Worm (Caenorhabditis elegans) whole organism, L2 larva: Measurements from ENCODE around the gene ZC262.2.

Experiments
- alr-1 ChIP-seq: fragments of 150-350 bp; optimal IDR thresholded peaks from 2 replicates; lab custom pipeline; 2014; ENCODE audit warnings: missing biosample characterization, missing genetic modification characterization
- aly-2 ChIP-seq: fragments of 150-350 bp; optimal IDR thresholded peaks from 2 replicates; lab custom pipeline; 2014; ENCODE audit warnings: missing biosample characterization, missing genetic modification characterization
- blmp-1 ChIP-seq: sonication (generic microtip); optimal IDR thresholded peaks from 2 replicates; lab custom pipeline; 2017; ENCODE audit warnings: missing genetic modification characterization, mild to moderate bottlenecking, missing compliant biosample characterization, antibody characterized with exemption, moderate library complexity; ENCODE audit not compliant: insufficient read depth
- ceh-16 ChIP-seq: fragments of 150-350 bp; optimal IDR thresholded peaks from 2 replicates; lab custom pipeline; 2014; ENCODE audit warnings: missing biosample characterization, missing genetic modification characterization
- crh-2 ChIP-seq: sonication (generic microtip); optimal IDR thresholded peaks from 2 replicates; lab custom pipeline; 2017; ENCODE audit warnings: missing biosample characterization, missing genetic modification characterization
- dmd-4 ChIP-seq: sonication (generic microtip); optimal IDR thresholded peaks from 2 replicates; lab custom pipeline; 2017; ENCODE audit warnings: missing biosample characterization, missing genetic modification characterization
- egl-27 ChIP-seq: sonication (generic microtip); optimal IDR thresholded peaks from 3 replicates; lab custom pipeline; 2017; ENCODE audit warnings: missing biosample characterization, missing genetic modification reagents, missing genetic modification characterization
- elt-1 ChIP-seq: fragments of 150-350 bp; optimal IDR thresholded peaks from 2 replicates; lab custom pipeline; 2014; ENCODE audit warnings: missing biosample characterization, missing genetic modification characterization
- fos-1 ChIP-seq: fragments of 150-350 bp; optimal IDR thresholded peaks from 2 replicates; lab custom pipeline; 2014; ENCODE audit warnings: missing biosample characterization, missing genetic modification characterization
- gmeb-1 ChIP-seq: fragments of 150-350 bp; optimal IDR thresholded peaks from 2 replicates; lab custom pipeline; 2014; ENCODE audit warnings: missing biosample characterization, missing genetic modification characterization
- lin-13 ChIP-seq: fragments of 150-350 bp; optimal IDR thresholded peaks from 2 replicates; lab custom pipeline; 2014; ENCODE audit warnings: missing biosample characterization, missing genetic modification reagents, missing genetic modification characterization
- lin-39 ChIP-seq: fragments of 150-350 bp; optimal IDR thresholded peaks from 2 replicates; lab custom pipeline; 2014; ENCODE audit warnings: missing biosample characterization, missing genetic modification reagents, missing genetic modification characterization
- lsy-2 ChIP-seq, 2 experiments: fragments of 150-350 bp in 1 of 2; sonication (generic microtip) in 1 of 2; optimal IDR thresholded peaks; 2 replicates each; lab custom pipeline; 2014 to 2017; ENCODE audit warnings: missing biosample characterization in 2 of 2, missing genetic modification characterization in 2 of 2
- mab-5 ChIP-seq: fragments of 150-350 bp; optimal IDR thresholded peaks from 2 replicates; lab custom pipeline; 2014; ENCODE audit warnings: missing biosample characterization, missing genetic modification characterization
- mbf-1 ChIP-seq: sonication (generic microtip); optimal IDR thresholded peaks from 2 replicates; lab custom pipeline; 2017; ENCODE audit warnings: missing biosample characterization, missing genetic modification characterization
- mdl-1 ChIP-seq, 2 experiments: fragments of 150-350 bp in 1 of 2; sonication (generic microtip) in 1 of 2; optimal IDR thresholded peaks; 2 replicates each; lab custom pipeline; 2017; ENCODE audit warnings: missing biosample characterization in 2 of 2, missing genetic modification characterization in 2 of 2
- nhr-10 ChIP-seq: sonication (generic microtip); optimal IDR thresholded peaks from 2 replicates; lab custom pipeline; 2017; ENCODE audit warnings: missing biosample characterization, missing genetic modification characterization
- nhr-11 ChIP-seq: fragments of 150-350 bp; optimal IDR thresholded peaks from 2 replicates; lab custom pipeline; 2014; ENCODE audit warnings: missing biosample characterization, missing genetic modification characterization
- nhr-12 ChIP-seq: fragments of 150-350 bp; optimal IDR thresholded peaks from 2 replicates; lab custom pipeline; 2014; ENCODE audit warnings: missing biosample characterization, missing genetic modification characterization
- nhr-129 ChIP-seq: fragments of 150-350 bp; optimal IDR thresholded peaks from 2 replicates; lab custom pipeline; 2014; ENCODE audit warnings: missing biosample characterization, missing genetic modification characterization
- nhr-21 ChIP-seq: fragments of 150-350 bp; optimal IDR thresholded peaks from 2 replicates; lab custom pipeline; 2014; ENCODE audit warnings: missing biosample characterization, missing genetic modification characterization
- nhr-23 ChIP-seq: fragments of 150-350 bp; optimal IDR thresholded peaks from 2 replicates; lab custom pipeline; 2014; ENCODE audit warnings: missing biosample characterization, missing genetic modification reagents, missing genetic modification characterization
- nhr-25 ChIP-seq: fragments of 150-350 bp; sonication (generic microtip); optimal IDR thresholded peaks from 3 replicates; lab custom pipeline; 2014; ENCODE audit warnings: missing biosample characterization, missing genetic modification characterization
- peb-1 ChIP-seq: fragments of 150-350 bp; optimal IDR thresholded peaks from 2 replicates; lab custom pipeline; 2014; ENCODE audit warnings: missing biosample characterization, missing genetic modification characterization
- sem-4 ChIP-seq: fragments of 150-350 bp; optimal IDR thresholded peaks from 2 replicates; lab custom pipeline; 2014; ENCODE audit warnings: missing biosample characterization, missing genetic modification reagents, missing genetic modification characterization
- skn-1 ChIP-seq: sonication (generic microtip); optimal IDR thresholded peaks from 2 replicates; lab custom pipeline; 2017; ENCODE audit warnings: missing biosample characterization, missing genetic modification characterization
- sma-3 ChIP-seq: sonication (generic microtip); optimal IDR thresholded peaks from 2 replicates; lab custom pipeline; 2016; ENCODE audit warnings: missing genetic modification reagents, missing genetic modification characterization, missing compliant biosample characterization
- snpc-4 ChIP-seq: fragments of 150-350 bp; optimal IDR thresholded peaks from 2 replicates; lab custom pipeline; 2014; ENCODE audit warnings: missing biosample characterization, missing genetic modification characterization
- unc-39 ChIP-seq: fragments of 150-350 bp; optimal IDR thresholded peaks from 2 replicates; lab custom pipeline; 2014; ENCODE audit warnings: missing biosample characterization, missing genetic modification characterization
- unc-55 ChIP-seq: fragments of 150-350 bp; sonication (generic microtip); optimal IDR thresholded peaks from 3 replicates; lab custom pipeline; 2014; ENCODE audit warnings: missing biosample characterization, missing genetic modification reagents, missing genetic modification characterization
- zag-1 ChIP-seq: fragments of 150-350 bp; optimal IDR thresholded peaks from 2 replicates; lab custom pipeline; 2014; ENCODE audit warnings: missing biosample characterization, missing genetic modification characterization
- ztf-1 ChIP-seq: fragments of 200-800 bp; sonication (Bioruptor generic); conservative IDR thresholded peaks from 2 replicates; pipeline ENCODE4 v1.3.6; 2022; ENCODE audit warnings: missing genetic modification characterization, missing compliant biosample characterization
- ztf-11 ChIP-seq: sonication (generic microtip); optimal IDR thresholded peaks from 2 replicates; lab custom pipeline; 2017; ENCODE audit warnings: missing biosample characterization, missing genetic modification characterization
- ztf-4 ChIP-seq: fragments of 150-350 bp; optimal IDR thresholded peaks from 2 replicates; lab custom pipeline; 2014; ENCODE audit warnings: missing biosample characterization, missing genetic modification characterization

Gene ZC262.2

DNA sequence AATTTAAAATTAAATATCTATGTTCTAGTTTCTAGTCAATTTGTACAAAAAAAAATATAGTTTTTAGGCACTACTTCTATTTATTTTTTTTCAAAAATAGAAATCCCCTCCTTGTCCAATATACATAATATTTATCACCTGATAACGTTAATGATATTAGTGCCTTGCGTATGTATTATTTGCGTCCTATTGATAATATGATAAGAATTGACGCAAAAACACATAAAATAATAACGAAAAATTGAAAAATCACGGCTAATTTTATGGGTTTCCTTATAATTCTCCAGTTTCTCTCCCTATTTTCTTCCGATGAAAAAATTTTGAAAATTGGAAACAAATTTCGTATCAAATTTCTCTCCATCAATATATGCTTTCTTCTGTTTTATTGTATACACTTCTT is 32.1 kb upstream of the ZC262.2 start:
- TF ChIP-seq sma-3 (GFP tag; lab: Kevin White, UChicago), result no peak
- no peak for TF ChIP-seq crh-2 (tag; lab: Kevin White, UChicago)
- no peak for TF ChIP-seq nhr-10 (tag; lab: Kevin White, UChicago)
- peak; percentile 59 for TF ChIP-seq fos-1
- TF ChIP-seq unc-39 (tag; lab: Kevin White, UChicago), result no peak
- no peak for TF ChIP-seq ztf-1 (GFP tag; lab: Robert Waterston, UW)
- TF ChIP-seq ztf-4 (tag; lab: Kevin White, UChicago), result no peak

DNA sequence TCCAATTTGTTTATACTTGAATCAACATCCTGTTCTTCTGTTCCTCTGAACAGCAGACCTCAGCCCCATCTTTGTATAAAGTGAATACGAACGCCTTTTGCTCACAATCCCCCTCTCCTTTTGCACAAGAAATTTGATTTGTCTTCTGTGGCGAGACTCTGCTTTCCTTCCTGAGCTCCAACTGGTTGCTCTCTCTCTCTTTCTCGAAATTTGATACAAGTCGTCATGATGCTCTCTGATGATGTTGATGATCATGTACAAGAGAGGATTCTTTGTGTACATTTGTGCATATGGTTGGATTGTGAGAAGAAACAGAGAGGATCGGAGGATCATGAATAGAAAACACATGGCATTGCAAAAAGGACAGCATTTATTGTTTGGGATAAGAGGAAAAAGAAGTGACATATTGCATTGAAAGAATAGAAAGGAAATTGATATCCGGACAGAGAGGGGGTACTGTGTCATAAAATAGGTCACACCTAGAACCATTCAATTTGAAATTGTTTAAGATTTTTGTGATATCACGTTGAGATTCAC is 30.9 kb upstream of the ZC262.2 start:
- no peak for TF ChIP-seq blmp-1 (tag; lab: Kevin White, UChicago)
- TF ChIP-seq fos-1, result no peak
- no peak for TF ChIP-seq sma-3 (GFP tag; lab: Kevin White, UChicago)
- no peak for TF ChIP-seq nhr-129
- TF ChIP-seq mbf-1 (tag; lab: Kevin White, UChicago), result no peak
- TF ChIP-seq elt-1 (tag; lab: Kevin White, UChicago), result no peak
- no peak for TF ChIP-seq nhr-11 (tag; lab: Kevin White, UChicago)
- TF ChIP-seq ceh-16, result no peak
- TF ChIP-seq nhr-10 (tag; lab: Kevin White, UChicago), result no peak
- TF ChIP-seq egl-27 (tag; lab: Kevin White, UChicago), result no peak
- TF ChIP-seq snpc-4 (tag; lab: Kevin White, UChicago), result no peak
- no peak for TF ChIP-seq nhr-25 (tag; lab: Kevin White, UChicago)
- no peak for TF ChIP-seq nhr-23
- TF ChIP-seq dmd-4 (tag; lab: Kevin White, UChicago), result no peak
- no peak for TF ChIP-seq mab-5
- TF ChIP-seq gmeb-1 (tag; lab: Kevin White, UChicago), result no peak
- no peak for TF ChIP-seq unc-55 (GFP tag; lab: Kevin White, UChicago)
- TF ChIP-seq, all 48 proteins: peak for 0

DNA sequence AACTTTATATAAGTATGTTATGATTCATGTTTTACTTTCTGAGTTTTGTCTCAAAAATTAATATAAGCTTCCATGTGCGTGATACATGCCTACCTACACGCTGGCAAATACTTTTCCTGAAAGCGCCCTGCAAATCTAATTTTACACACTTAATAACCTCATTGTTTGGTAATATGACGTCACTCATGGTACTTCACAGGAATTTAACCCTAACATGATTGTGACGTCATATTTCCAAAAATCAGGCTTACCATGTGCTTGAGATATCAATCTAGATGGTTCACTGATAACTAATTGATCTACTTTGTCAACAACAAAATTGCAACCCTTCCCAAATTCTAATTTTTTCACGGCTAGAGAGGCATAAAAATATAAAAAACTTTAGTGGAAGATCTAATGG is 28.4 kb upstream of the ZC262.2 start:
- TF ChIP-seq alr-1 (tag; lab: Kevin White, UChicago) (no peak), lsy-2 (tag; optimal IDR thresholded peaks at IDR 0.05; lab: Kevin White, UChicago) (no peak), gmeb-1 (tag; lab: Kevin White, UChicago) (no peak)
- TF ChIP-seq, all 48 proteins: peak for 0

DNA sequence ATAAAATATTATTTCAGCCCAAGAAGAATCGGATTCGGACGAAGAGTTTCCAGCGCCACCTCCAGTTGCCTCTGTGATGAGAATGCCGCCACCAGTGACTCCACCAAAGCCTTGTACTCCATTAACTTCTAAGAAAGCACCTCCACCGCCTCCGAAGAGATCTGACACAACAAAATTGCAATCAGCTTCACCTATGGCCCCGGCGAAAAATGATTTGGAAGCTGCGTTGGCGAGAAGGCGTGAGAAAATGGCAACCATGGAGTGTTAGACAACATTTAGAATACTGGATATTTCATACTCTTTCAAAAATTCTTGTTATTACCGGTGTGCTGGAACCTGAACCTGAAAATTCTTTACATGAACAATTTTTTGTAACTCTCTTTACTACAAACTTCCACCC is 26.6 kb upstream of the ZC262.2 start:
- no peak for TF ChIP-seq skn-1 (tag; lab: Kevin White, UChicago)
- no peak for TF ChIP-seq lin-39 (tag; lab: Kevin White, UChicago)
- no peak for TF ChIP-seq unc-39 (tag; lab: Kevin White, UChicago)
- no peak for TF ChIP-seq ztf-4 (tag; lab: Kevin White, UChicago)
- TF ChIP-seq mab-5, result no peak
- TF ChIP-seq ztf-11 (tag; lab: Kevin White, UChicago), result no peak
- TF ChIP-seq zag-1 (tag; lab: Kevin White, UChicago), result no peak
- TF ChIP-seq ztf-1 (GFP tag; lab: Robert Waterston, UW), result no peak

DNA sequence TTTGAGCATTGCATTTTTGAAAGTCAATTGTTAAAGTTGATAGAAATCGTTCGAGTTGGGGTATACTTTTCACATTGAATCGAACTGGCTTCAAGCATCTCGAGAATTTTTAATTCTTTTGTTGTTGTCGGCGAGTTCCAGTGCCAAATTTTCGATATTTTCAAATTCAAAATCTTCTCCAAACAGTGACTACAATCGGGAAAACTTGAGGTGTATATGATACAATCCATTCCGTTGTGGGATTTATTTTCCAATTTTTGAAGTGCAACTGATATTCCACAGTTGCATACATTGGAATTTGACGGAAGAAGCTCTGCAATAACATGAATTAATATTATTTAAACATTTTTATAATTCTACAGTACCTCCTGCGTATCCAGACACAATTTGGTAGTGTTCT is 26.0 kb upstream of the ZC262.2 start:
- TF ChIP-seq lin-39 (tag; lab: Kevin White, UChicago) (no peak), ztf-11 (tag; lab: Kevin White, UChicago) (no peak), nhr-12 (no peak), alr-1 (tag; lab: Kevin White, UChicago) (no peak), crh-2 (tag; lab: Kevin White, UChicago) (no peak), skn-1 (tag; lab: Kevin White, UChicago) (no peak), aly-2 (tag; lab: Kevin White, UChicago) (no peak), sem-4 (no peak), lin-13 (GFP tag; lab: Kevin White, UChicago) (no peak), nhr-21 (tag; lab: Kevin White, UChicago) (no peak), blmp-1 (tag; lab: Kevin White, UChicago) (no peak), ztf-4 (tag; lab: Kevin White, UChicago) (no peak), fos-1 (no peak), peb-1 (tag; lab: Kevin White, UChicago) (no peak), mdl-1 (tag; optimal IDR thresholded peaks at IDR 0.05; lab: Kevin White, UChicago) (no peak), mab-5 (no peak)
- TF ChIP-seq, all 48 proteins: peak for 0
